Worm (Caenorhabditis elegans) whole organism, late embryonic: ENCODE measurements around the gene fbxa-32.

Experiments
- C08G9.2 ChIP-seq: sonication (generic microtip); optimal IDR thresholded peaks from 2 replicates; lab custom pipeline; 2016; ENCODE audit warnings: mild to moderate bottlenecking, missing genetic modification characterization, moderate library complexity, missing compliant biosample characterization
- C38D4.7 ChIP-seq: fragments of 200-800 bp; sonication (Bioruptor generic); optimal IDR thresholded peaks from 2 replicates; lab custom pipeline; 2018; ENCODE audit warnings: mild to moderate bottlenecking, missing genetic modification characterization, moderate library complexity, missing compliant biosample characterization
- F13H6.1 ChIP-seq: sonication (generic microtip); optimal IDR thresholded peaks from 2 replicates; lab custom pipeline; 2016; ENCODE audit warnings: missing genetic modification characterization, missing compliant biosample characterization
- Y22D7AL.16 ChIP-seq: sonication (generic microtip); optimal IDR thresholded peaks from 2 replicates; lab custom pipeline; 2016; ENCODE audit warnings: missing genetic modification characterization, missing compliant biosample characterization
- ahr-1 ChIP-seq: sonication (generic microtip); optimal IDR thresholded peaks from 2 replicates; lab custom pipeline; 2016; ENCODE audit warnings: missing genetic modification characterization, missing compliant biosample characterization
- ceh-14 ChIP-seq: sonication (generic microtip); optimal IDR thresholded peaks from 2 replicates; lab custom pipeline; 2016; ENCODE audit warnings: missing genotype, missing genetic modification characterization, missing compliant biosample characterization
- ceh-18 ChIP-seq: sonication (generic microtip); optimal IDR thresholded peaks from 2 replicates; lab custom pipeline; 2016; ENCODE audit warnings: missing genetic modification characterization, missing compliant biosample characterization
- ceh-19 ChIP-seq: fragments of 200-800 bp; sonication (Bioruptor generic); optimal IDR thresholded peaks from 2 replicates; lab custom pipeline; 2018; ENCODE audit warnings: mild to moderate bottlenecking, missing genetic modification characterization, missing compliant biosample characterization
- ceh-2 ChIP-seq: sonication (generic microtip); optimal IDR thresholded peaks from 2 replicates; lab custom pipeline; 2016; ENCODE audit warnings: missing genotype, missing genetic modification characterization, missing compliant biosample characterization
- ceh-24 ChIP-seq: sonication (generic microtip); optimal IDR thresholded peaks from 2 replicates; lab custom pipeline; 2016; ENCODE audit warnings: mild to moderate bottlenecking, missing genetic modification characterization, missing compliant biosample characterization
- ceh-30 ChIP-seq: fragments of 150-350 bp; optimal IDR thresholded peaks from 2 replicates; lab custom pipeline; 2014; ENCODE audit warnings: missing biosample characterization, missing genetic modification characterization
- ceh-31 ChIP-seq: sonication (generic microtip); optimal IDR thresholded peaks from 2 replicates; lab custom pipeline; 2016; ENCODE audit warnings: missing genetic modification characterization, missing compliant biosample characterization
- ceh-34 ChIP-seq: sonication (generic microtip); optimal IDR thresholded peaks from 2 replicates; lab custom pipeline; 2016; ENCODE audit warnings: mild to moderate bottlenecking, missing genetic modification characterization, missing compliant biosample characterization
- ceh-48 ChIP-seq: sonication (generic microtip); optimal IDR thresholded peaks from 2 replicates; lab custom pipeline; 2016; ENCODE audit warnings: missing genetic modification characterization, inconsistent platforms, missing compliant biosample characterization
- ceh-9 ChIP-seq: sonication (generic microtip); optimal IDR thresholded peaks from 2 replicates; lab custom pipeline; 2016; ENCODE audit warnings: mild to moderate bottlenecking, missing genetic modification characterization, inconsistent platforms, missing compliant biosample characterization
- che-1 ChIP-seq: sonication (generic microtip); optimal IDR thresholded peaks from 2 replicates; lab custom pipeline; 2016; ENCODE audit warnings: mild to moderate bottlenecking, missing genetic modification characterization, missing compliant biosample characterization
- dmd-4 ChIP-seq: sonication (generic microtip); optimal IDR thresholded peaks from 2 replicates; lab custom pipeline; 2016; ENCODE audit warnings: borderline replicate concordance, missing genetic modification characterization, missing compliant biosample characterization
- dve-1 ChIP-seq: sonication (generic microtip); optimal IDR thresholded peaks from 2 replicates; lab custom pipeline; 2017; ENCODE audit warnings: antibody characterized with exemption, mild to moderate bottlenecking, missing genetic modification characterization, missing compliant biosample characterization
- elt-2 ChIP-seq: sonication (generic microtip); optimal IDR thresholded peaks from 2 replicates; lab custom pipeline; 2016; ENCODE audit warnings: missing genetic modification reagents, missing genetic modification characterization, missing compliant biosample characterization
- elt-4 ChIP-seq: sonication (generic microtip); optimal IDR thresholded peaks from 2 replicates; lab custom pipeline; 2016; ENCODE audit warnings: missing genetic modification characterization, missing compliant biosample characterization
- ets-4 ChIP-seq: sonication (generic microtip); optimal IDR thresholded peaks from 2 replicates; lab custom pipeline; 2016; ENCODE audit warnings: missing genetic modification characterization, missing compliant biosample characterization
- eyg-1 ChIP-seq: sonication (generic microtip); optimal IDR thresholded peaks from 2 replicates; lab custom pipeline; 2016; ENCODE audit warnings: missing genotype, missing genetic modification characterization, missing compliant biosample characterization
- fax-1 ChIP-seq: sonication (generic microtip); optimal IDR thresholded peaks from 2 replicates; lab custom pipeline; 2016; ENCODE audit warnings: missing genotype, missing genetic modification characterization, missing compliant biosample characterization
- fkh-10 ChIP-seq: fragments of 150-350 bp; optimal IDR thresholded peaks from 2 replicates; lab custom pipeline; 2014; ENCODE audit warnings: missing biosample characterization, missing genetic modification reagents, missing genetic modification characterization
- gmeb-2 ChIP-seq: sonication (generic microtip); optimal IDR thresholded peaks from 2 replicates; lab custom pipeline; 2016; ENCODE audit warnings: missing genetic modification characterization, inconsistent platforms, missing compliant biosample characterization
- hlh-15 ChIP-seq: sonication (generic microtip); optimal IDR thresholded peaks from 2 replicates; lab custom pipeline; 2016; ENCODE audit warnings: missing genetic modification characterization, missing compliant biosample characterization
- hlh-6 ChIP-seq: sonication (generic microtip); optimal IDR thresholded peaks from 2 replicates; lab custom pipeline; 2016; ENCODE audit warnings: missing genotype, missing genetic modification characterization, missing compliant biosample characterization
- hlh-8 ChIP-seq: sonication (generic microtip); optimal IDR thresholded peaks from 2 replicates; lab custom pipeline; 2016; ENCODE audit warnings: missing genotype, missing genetic modification characterization, missing compliant biosample characterization
- lin-11 ChIP-seq: fragments of 200-800 bp; sonication (Bioruptor generic); optimal IDR thresholded peaks from 2 replicates; lab custom pipeline; 2018; ENCODE audit warnings: mild to moderate bottlenecking, missing genetic modification characterization, missing compliant biosample characterization
- nfya-1 ChIP-seq: sonication (generic microtip); optimal IDR thresholded peaks from 2 replicates; lab custom pipeline; 2017; ENCODE audit warnings: missing genetic modification characterization, mild to moderate bottlenecking, missing compliant biosample characterization, antibody characterized with exemption, moderate library complexity
- nhr-11 ChIP-seq: fragments of 150-350 bp; optimal IDR thresholded peaks from 2 replicates; lab custom pipeline; 2014; ENCODE audit warnings: missing biosample characterization, missing genetic modification characterization
- nhr-232 ChIP-seq: sonication (generic microtip); optimal IDR thresholded peaks from 2 replicates; lab custom pipeline; 2016; ENCODE audit warnings: missing genetic modification characterization, missing compliant biosample characterization
- odd-2 ChIP-seq: sonication (generic microtip); optimal IDR thresholded peaks from 2 replicates; lab custom pipeline; 2017; ENCODE audit warnings: antibody characterized with exemption, mild to moderate bottlenecking, missing genetic modification characterization, missing compliant biosample characterization
- pha-2 ChIP-seq: sonication (generic microtip); optimal IDR thresholded peaks from 2 replicates; lab custom pipeline; 2017; ENCODE audit warnings: mild to moderate bottlenecking, missing genetic modification characterization, missing compliant biosample characterization
- pqm-1 ChIP-seq: sonication (generic microtip); optimal IDR thresholded peaks from 2 replicates; lab custom pipeline; 2016; ENCODE audit warnings: missing genetic modification characterization, missing compliant biosample characterization
- pros-1 ChIP-seq: fragments of 150-350 bp; optimal IDR thresholded peaks from 2 replicates; lab custom pipeline; 2014; ENCODE audit warnings: missing biosample characterization, missing genetic modification reagents, missing genetic modification characterization
- ref-2 ChIP-seq: sonication (generic microtip); optimal IDR thresholded peaks from 2 replicates; lab custom pipeline; 2016; ENCODE audit warnings: missing genetic modification characterization, missing compliant biosample characterization
- rnt-1 ChIP-seq: sonication (generic microtip); optimal IDR thresholded peaks from 2 replicates; lab custom pipeline; 2016; ENCODE audit warnings: missing genetic modification characterization, missing compliant biosample characterization
- sox-2 ChIP-seq: fragments of 200-800 bp; sonication (Bioruptor generic); IDR thresholded peaks from 2 replicates; pipeline ENCODE4 v1.3.6; 2022; ENCODE audit warnings: missing genetic modification reagents, missing genetic modification characterization, missing compliant biosample characterization
- syd-9 ChIP-seq: sonication (generic microtip); optimal IDR thresholded peaks from 2 replicates; lab custom pipeline; 2016; ENCODE audit warnings: mild to moderate bottlenecking, missing genetic modification characterization, moderate library complexity, missing compliant biosample characterization
- tbx-2 ChIP-seq: sonication (generic microtip); optimal IDR thresholded peaks from 2 replicates; lab custom pipeline; 2016; ENCODE audit warnings: missing genetic modification characterization, missing compliant biosample characterization
- unc-42 ChIP-seq: sonication (generic microtip); optimal IDR thresholded peaks from 2 replicates; lab custom pipeline; 2016; ENCODE audit warnings: missing genotype, missing genetic modification characterization, missing compliant biosample characterization
- unc-86 ChIP-seq: sonication (generic microtip); optimal IDR thresholded peaks from 2 replicates; lab custom pipeline; 2016; ENCODE audit warnings: missing genetic modification characterization, missing compliant biosample characterization
- zip-5 ChIP-seq: sonication (generic microtip); optimal IDR thresholded peaks from 2 replicates; lab custom pipeline; 2016; ENCODE audit warnings: missing genetic modification characterization, missing compliant biosample characterization

fbxa-32 gene

DNA sequence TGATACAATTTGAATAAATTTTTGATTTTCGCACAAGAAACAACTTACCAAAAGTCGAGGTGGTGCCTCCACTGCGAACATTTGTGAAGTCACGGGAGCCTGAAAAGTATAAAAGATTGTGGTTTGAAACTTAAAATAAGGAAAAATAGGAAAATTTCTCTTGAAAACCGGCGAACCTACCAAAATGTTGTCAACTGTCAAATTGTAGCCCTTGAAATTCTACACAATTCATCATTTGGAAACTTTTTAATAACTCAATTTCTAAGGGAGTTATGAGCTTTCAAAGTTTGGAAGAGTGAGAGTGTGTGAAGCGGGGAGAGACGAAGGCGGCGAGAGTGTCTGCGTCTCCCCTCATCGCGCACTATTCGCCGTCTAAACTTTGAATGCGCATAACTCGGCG is 38.9 kb downstream of the fbxa-32 start, which contains the start of gene pes-4:
TSS of gene pes-4 (minus strand) at position 101 of the 400 bp plus-strand sequence.
- TF ChIP-seq ref-2 (tag; lab: Kevin White, UChicago) (no peak), pqm-1 (tag; lab: Kevin White, UChicago) (no peak), C38D4.7 (GFP tag; lab: Kevin White, UChicago) (no peak), zip-5 (tag; lab: Kevin White, UChicago) (no peak), tbx-2 (tag; lab: Kevin White, UChicago) (no peak), che-1 (no peak), sox-2 (GFP tag; lab: Robert Waterston, UW) (no peak), ceh-2 (tag; lab: Kevin White, UChicago) (no peak), hlh-15 (tag; lab: Kevin White, UChicago) (no peak), dmd-4 (tag; lab: Kevin White, UChicago) (no peak)

- TF ChIP-seq zip-5 (tag; lab: Kevin White, UChicago) (no peak), ahr-1 (no peak), ref-2 (tag; lab: Kevin White, UChicago) (no peak), ceh-24 (tag; lab: Kevin White, UChicago) (no peak), ceh-14 (tag; lab: Kevin White, UChicago) (no peak), hlh-15 (tag; lab: Kevin White, UChicago) (no peak), gmeb-2 (tag; lab: Kevin White, UChicago) (no peak), ceh-34 (tag; lab: Kevin White, UChicago) (no peak), nhr-11 (tag; lab: Kevin White, UChicago) (no peak), ceh-9 (no peak), F13H6.1 (tag; lab: Kevin White, UChicago) (no peak), unc-86 (tag; lab: Kevin White, UChicago) (no peak), unc-42 (tag; lab: Kevin White, UChicago) (no peak), nfya-1 (tag; lab: Kevin White, UChicago) (no peak), elt-4 (tag; lab: Kevin White, UChicago) (no peak), nhr-232 (tag; lab: Kevin White, UChicago) (no peak)
Observed at ce11 chrIII:1229510-1229909, 39.5 kb downstream of the fbxa-32 start.

DNA sequence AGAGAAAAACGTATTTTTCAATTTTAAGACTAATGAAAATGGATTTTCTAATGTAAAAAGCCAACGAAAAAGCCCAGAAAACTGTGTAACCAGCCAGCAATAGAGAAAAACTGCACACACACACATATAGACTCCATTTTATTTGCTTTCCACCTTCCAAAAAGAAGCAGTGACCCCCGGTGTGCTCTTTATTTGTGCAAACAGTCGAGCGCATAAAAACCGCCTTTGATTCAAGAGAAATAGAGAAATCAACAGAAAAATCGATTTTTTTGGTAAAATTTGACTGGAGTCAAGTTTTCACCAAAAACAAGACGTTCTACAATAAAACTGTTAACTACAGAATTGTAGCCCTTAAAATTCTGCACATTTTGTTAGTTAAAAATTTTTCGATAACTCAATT is 40.5 kb downstream of the fbxa-32 start:
- TF ChIP-seq pha-2 (tag; lab: Kevin White, UChicago) (no peak), lin-11 (tag; lab: Kevin White, UChicago) (no peak), Y22D7AL.16 (no peak), odd-2 (tag; lab: Kevin White, UChicago) (no peak)
- TF ChIP-seq, all 69 proteins: peak for 0

DNA sequence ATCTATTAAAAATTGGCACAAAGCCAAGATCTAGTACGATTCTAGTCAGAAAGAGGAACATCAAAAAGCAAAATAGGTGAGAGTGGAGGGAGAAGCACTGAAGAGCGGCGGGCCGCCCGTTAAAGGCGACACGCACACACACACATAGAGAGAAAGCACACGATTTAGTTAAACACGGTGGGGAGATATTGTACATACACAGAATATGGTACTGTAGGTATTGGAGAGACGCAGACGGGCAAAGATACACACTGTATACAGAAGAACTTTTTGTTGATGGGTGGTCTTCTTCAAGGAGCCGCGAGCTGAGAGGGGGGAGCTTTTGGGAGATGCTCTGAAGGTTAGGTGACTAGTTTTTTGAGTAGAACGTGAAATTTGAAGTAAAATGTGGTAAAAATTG is 42.8 kb downstream of the fbxa-32 start:
- no peak for TF ChIP-seq ceh-48 (tag; lab: Kevin White, UChicago)
- peak; percentile 9 for TF ChIP-seq ceh-18 (tag; lab: Kevin White, UChicago)
- TF ChIP-seq ceh-34 (tag; lab: Kevin White, UChicago): peak; percentile 19
- TF ChIP-seq F13H6.1 (tag; lab: Kevin White, UChicago): peak; percentile 1
- no peak for TF ChIP-seq pros-1 (tag; lab: Kevin White, UChicago)
- peak; percentile 14 for TF ChIP-seq tbx-2 (tag; lab: Kevin White, UChicago)
- TF ChIP-seq ets-4 (tag; lab: Kevin White, UChicago): no peak
- peak; percentile 44 for TF ChIP-seq dve-1 (tag; lab: Kevin White, UChicago)
- no peak for TF ChIP-seq elt-2 (tag; lab: Kevin White, UChicago)
- no peak for TF ChIP-seq fkh-10 (GFP tag; lab: Kevin White, UChicago)

DNA sequence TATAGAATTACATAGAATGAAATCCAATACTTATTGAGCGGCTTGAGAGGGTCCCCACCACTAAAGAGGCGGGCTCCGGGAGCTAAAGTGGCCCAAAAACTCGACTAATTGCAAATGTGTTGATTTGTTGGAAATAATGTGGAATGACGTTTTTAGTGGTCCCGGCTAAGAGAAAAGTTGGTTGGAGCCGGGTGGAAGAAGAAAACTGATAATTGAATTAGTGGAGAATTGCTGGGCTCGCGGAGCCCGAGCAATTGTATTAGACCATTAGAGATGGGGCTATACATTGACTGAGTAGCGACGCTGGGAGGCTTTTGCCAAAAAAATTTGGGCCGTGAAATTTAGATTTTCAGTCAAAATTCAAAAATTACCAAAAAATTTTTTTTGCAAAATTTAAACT is 43.5 kb downstream of the fbxa-32 start:
- TF ChIP-seq ceh-19 (GFP tag; lab: Kevin White, UChicago) (peak; percentile 43), F13H6.1 (tag; lab: Kevin White, UChicago) (no peak), sox-2 (GFP tag; lab: Robert Waterston, UW) (no peak), ceh-24 (tag; lab: Kevin White, UChicago) (no peak), hlh-6 (no peak), ceh-34 (tag; lab: Kevin White, UChicago) (peak; percentile 87), eyg-1 (tag; lab: Kevin White, UChicago) (no peak), fax-1 (tag; lab: Kevin White, UChicago) (no peak), unc-42 (tag; lab: Kevin White, UChicago) (peak; percentile 77), ceh-31 (tag; lab: Kevin White, UChicago) (peak; percentile 35), C08G9.2 (tag; lab: Kevin White, UChicago) (no peak), hlh-15 (tag; lab: Kevin White, UChicago) (no peak), nhr-11 (tag; lab: Kevin White, UChicago) (no peak), syd-9 (tag; lab: Kevin White, UChicago) (no peak), hlh-8 (tag; lab: Kevin White, UChicago) (no peak), ceh-30 (tag; lab: Kevin White, UChicago) (no peak), lin-11 (tag; lab: Kevin White, UChicago) (no peak), rnt-1 (tag; lab: Kevin White, UChicago) (no peak), pros-1 (tag; lab: Kevin White, UChicago) (no peak), ceh-2 (tag; lab: Kevin White, UChicago) (no peak), elt-4 (tag; lab: Kevin White, UChicago) (no peak)
